Worm (Caenorhabditis elegans): ENCODE measurements around the gene exo-1.

The exo-1 gene

DNA sequence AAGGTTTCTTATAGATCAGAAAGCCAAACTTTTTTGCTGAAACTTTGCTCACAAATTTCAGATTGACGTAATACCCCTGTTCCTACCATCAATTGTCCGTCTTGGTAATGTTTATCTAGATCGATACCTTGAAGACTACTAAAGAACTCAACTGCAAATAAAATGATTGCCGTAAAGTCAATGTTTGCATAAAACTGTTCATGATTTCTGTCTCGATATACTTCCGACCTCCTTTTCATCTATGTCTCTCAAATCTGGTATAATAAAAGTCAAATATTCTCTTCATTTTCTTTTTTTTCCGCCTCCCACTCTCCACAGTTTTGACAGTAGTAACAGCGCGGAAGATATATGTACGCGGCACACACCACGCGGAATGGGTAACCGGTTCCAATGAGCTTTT lies 17.8 kb upstream of the exo-1 start, which contains the start of gene nas-1:
TSS of gene nas-1 (plus strand) at position 301 of the 400 bp plus-strand sequence.
- TF ChIP-seq lsy-2 (tag; optimal IDR thresholded peaks at IDR 0.05) = no peak
- no peak for TF ChIP-seq ztf-11 (tag; optimal IDR thresholded peaks at IDR 0.05)
- TF ChIP-seq ztf-4 (tag; optimal IDR thresholded peaks at IDR 0.05) = no peak
- no peak for TF ChIP-seq sma-9 (GFP tag; optimal IDR thresholded peaks at IDR 0.05)
- no peak for TF ChIP-seq sma-9 (tag; optimal IDR thresholded peaks at IDR 0.05)
- no peak for TF ChIP-seq nhr-10 (tag; optimal IDR thresholded peaks at IDR 0.05)
- no peak for TF ChIP-seq lin-39 (tag; optimal IDR thresholded peaks at IDR 0.05)
- TF ChIP-seq nhr-129 (tag; optimal IDR thresholded peaks at IDR 0.05) = no peak
- TF ChIP-seq elt-3 (tag; optimal IDR thresholded peaks at IDR 0.05) = no peak
- no peak for TF ChIP-seq R02D3.7 (tag; optimal IDR thresholded peaks at IDR 0.05)
- TF ChIP-seq crh-2 (tag; optimal IDR thresholded peaks at IDR 0.05) = no peak
- no peak for TF ChIP-seq zag-1 (tag; optimal IDR thresholded peaks at IDR 0.05)
- no peak for TF ChIP-seq skn-1 (tag; optimal IDR thresholded peaks at IDR 0.05)
- no peak for TF ChIP-seq dmd-4 (tag; optimal IDR thresholded peaks at IDR 0.05)
- TF ChIP-seq nhr-6 (tag; optimal IDR thresholded peaks at IDR 0.05) = no peak
- no peak for TF ChIP-seq lin-13 (GFP tag; optimal IDR thresholded peaks at IDR 0.05)
- no peak for TF ChIP-seq blmp-1 (tag; optimal IDR thresholded peaks at IDR 0.05; ENCODE audit: insufficient read depth)
- TF ChIP-seq unc-62 (GFP tag; optimal IDR thresholded peaks at IDR 0.05) = no peak

DNA sequence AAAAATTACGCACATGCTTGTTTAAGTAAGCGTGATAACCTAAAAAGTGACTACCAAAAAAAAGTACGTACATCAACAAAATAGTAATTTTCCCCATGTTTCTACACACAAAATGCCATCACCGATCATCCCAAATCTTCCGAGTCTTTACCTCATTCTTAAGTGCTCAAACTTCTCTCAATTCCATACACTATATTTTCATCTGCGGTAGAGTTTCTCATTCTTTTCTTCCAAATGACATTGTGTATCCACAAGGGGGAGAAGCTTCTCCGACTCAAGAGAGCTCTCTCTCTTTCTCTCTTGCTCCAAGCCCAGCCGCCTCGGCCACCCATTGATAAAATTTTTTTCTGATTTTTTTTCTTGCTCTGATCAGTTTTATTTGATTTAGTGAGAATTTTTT lies 13.8 kb upstream of the exo-1 start, which contains the start of gene myo-6:
TSS of gene myo-6 (plus strand) at position 301 of the 400 bp plus-strand sequence.
- TF ChIP-seq sma-9 (GFP tag; optimal IDR thresholded peaks at IDR 0.05) (no peak), sma-9 (tag; optimal IDR thresholded peaks at IDR 0.05) (no peak), mbf-1 (tag; optimal IDR thresholded peaks at IDR 0.05) (no peak), zag-1 (tag; optimal IDR thresholded peaks at IDR 0.05) (no peak), nhr-129 (tag; optimal IDR thresholded peaks at IDR 0.05) (no peak), dmd-4 (tag; optimal IDR thresholded peaks at IDR 0.05) (no peak), C34F6.9 (tag; optimal IDR thresholded peaks at IDR 0.05) (no peak), nhr-23 (tag; optimal IDR thresholded peaks at IDR 0.05) (no peak), blmp-1 (tag; optimal IDR thresholded peaks at IDR 0.05; ENCODE audit: insufficient read depth) (no peak), lsy-2 (tag; optimal IDR thresholded peaks at IDR 0.05) (no peak), snpc-4 (tag; optimal IDR thresholded peaks at IDR 0.05) (no peak), unc-39 (tag; optimal IDR thresholded peaks at IDR 0.05) (no peak), skn-1 (tag; optimal IDR thresholded peaks at IDR 0.05) (no peak), nhr-237 (tag; optimal IDR thresholded peaks at IDR 0.05) (no peak), elt-3 (tag; optimal IDR thresholded peaks at IDR 0.05) (no peak), aly-2 (tag; optimal IDR thresholded peaks at IDR 0.05) (no peak), ceh-16 (tag; optimal IDR thresholded peaks at IDR 0.05) (no peak), nhr-12 (tag; optimal IDR thresholded peaks at IDR 0.05) (no peak), unc-62 (GFP tag; optimal IDR thresholded peaks at IDR 0.05) (no peak)

DNA sequence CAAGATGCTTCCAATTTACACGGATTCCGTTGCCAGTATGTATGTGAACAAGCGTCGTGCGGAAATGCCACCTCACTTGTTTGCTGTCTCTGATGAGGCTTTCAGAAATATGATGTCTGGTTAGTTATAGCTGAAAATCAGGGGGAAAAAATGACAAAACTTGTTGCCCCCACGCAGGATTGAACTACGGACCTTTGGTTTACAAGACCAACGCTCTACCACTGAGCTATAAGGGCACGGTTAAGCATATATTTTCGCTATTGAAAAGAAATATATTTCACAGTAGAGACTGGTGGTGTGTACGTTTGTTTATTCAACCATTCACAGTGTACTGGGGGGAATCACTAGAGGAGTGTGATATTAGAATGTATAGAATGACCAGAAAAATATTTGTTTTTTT lies 12.1 kb upstream of the exo-1 start:
- TF ChIP-seq sma-3 (GFP tag; optimal IDR thresholded peaks at IDR 0.05) = no peak
- peak; percentile 24 for TF ChIP-seq fos-1 (tag; optimal IDR thresholded peaks at IDR 0.05)

DNA sequence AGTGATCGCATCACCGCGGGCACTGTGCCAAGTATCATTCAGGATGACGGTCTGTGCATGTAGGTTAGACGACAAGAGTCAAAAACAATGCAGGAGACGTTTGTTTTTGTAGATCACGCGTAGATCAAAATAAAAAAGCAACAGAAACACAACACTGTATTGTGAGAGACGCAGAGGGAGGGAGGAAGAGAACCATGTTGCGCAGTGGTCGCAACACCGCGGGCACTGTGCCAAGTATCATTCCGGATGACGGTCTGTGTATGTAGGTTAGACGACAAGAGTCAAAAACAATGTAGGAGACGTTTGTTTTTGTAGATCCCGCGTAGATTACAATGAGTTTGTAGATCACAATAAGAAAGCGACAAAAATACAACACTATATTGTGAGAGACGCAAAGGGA lies 4.3 kb upstream of the exo-1 start:
- TF ChIP-seq ztf-4 (tag; optimal IDR thresholded peaks at IDR 0.05) (no peak), skn-1 (tag; optimal IDR thresholded peaks at IDR 0.05) (no peak), ceh-16 (tag; optimal IDR thresholded peaks at IDR 0.05) (no peak), nhr-6 (tag; optimal IDR thresholded peaks at IDR 0.05) (no peak), nhr-23 (tag; optimal IDR thresholded peaks at IDR 0.05) (no peak), C34F6.9 (tag; optimal IDR thresholded peaks at IDR 0.05) (no peak), unc-39 (tag; optimal IDR thresholded peaks at IDR 0.05) (no peak), unc-55 (GFP tag; optimal IDR thresholded peaks at IDR 0.05) (no peak), lin-13 (GFP tag; optimal IDR thresholded peaks at IDR 0.05) (no peak), lin-39 (tag; optimal IDR thresholded peaks at IDR 0.05) (no peak)

DNA sequence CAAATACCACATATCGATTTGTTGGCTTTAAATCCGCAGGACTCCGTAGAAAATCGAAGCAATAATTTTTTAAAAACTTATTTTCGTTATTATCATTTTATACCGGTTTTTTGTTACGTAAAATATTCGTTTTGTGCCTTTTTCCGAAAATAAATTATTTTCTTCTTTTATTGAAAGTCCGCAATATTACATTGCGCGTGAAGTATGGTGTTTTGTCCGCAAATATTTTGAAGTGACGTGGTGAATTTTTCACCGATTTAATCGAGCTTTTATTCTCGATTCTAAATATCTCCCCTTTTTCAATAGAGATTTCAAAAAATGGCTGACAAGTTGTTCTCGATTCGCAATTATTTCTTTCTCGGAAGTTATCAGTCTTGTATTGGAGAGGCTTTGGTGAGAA lies 2.7 kb downstream of the exo-1 start, which contains the start of gene cope-1:
TSS of gene cope-1 (plus strand) at position 229 of the 400 bp plus-strand sequence.
- peak; percentile 75 for TF ChIP-seq crh-2 (tag; optimal IDR thresholded peaks at IDR 0.05)
- TF ChIP-seq lsy-2 (tag; optimal IDR thresholded peaks at IDR 0.05) = peak in 1 of 2 experiments; percentile 62
- TF ChIP-seq gmeb-1 (tag; optimal IDR thresholded peaks at IDR 0.05) = peak; percentile 56
- peak; percentile 25 for TF ChIP-seq unc-55 (GFP tag; optimal IDR thresholded peaks at IDR 0.05)
- no peak for TF ChIP-seq ama-1 (optimal IDR thresholded peaks at IDR 0.05)
- TF ChIP-seq ztf-4 (tag; optimal IDR thresholded peaks at IDR 0.05) = no peak
- peak; percentile 51 for TF ChIP-seq C34F6.9 (tag; optimal IDR thresholded peaks at IDR 0.05)

DNA sequence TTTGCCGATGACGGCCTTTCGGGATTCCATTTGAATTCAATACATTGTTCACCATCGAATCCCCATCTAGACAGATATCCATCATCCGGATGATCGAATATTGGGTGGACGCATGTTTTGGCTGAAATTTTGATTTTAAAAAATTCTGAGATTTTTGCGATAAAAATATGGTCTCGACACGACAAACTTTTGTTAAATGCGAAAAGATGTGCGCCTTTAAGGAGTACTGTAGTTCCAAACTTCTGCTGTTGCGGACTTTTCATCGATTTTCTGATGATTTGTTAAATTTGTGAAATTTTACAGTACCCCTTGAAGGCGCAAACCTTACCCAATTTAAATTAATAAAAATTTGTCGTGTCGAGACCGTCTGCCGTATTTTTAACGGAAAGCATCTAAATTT lies 4.5 kb downstream of the exo-1 start:
- TF ChIP-seq unc-39 (tag; optimal IDR thresholded peaks at IDR 0.05) (no peak), nhr-11 (tag; optimal IDR thresholded peaks at IDR 0.05) (no peak), unc-55 (GFP tag; optimal IDR thresholded peaks at IDR 0.05) (no peak), C34F6.9 (tag; optimal IDR thresholded peaks at IDR 0.05) (no peak), unc-62 (GFP tag; optimal IDR thresholded peaks at IDR 0.05) (no peak), gmeb-1 (tag; optimal IDR thresholded peaks at IDR 0.05) (no peak), ceh-82 (tag; optimal IDR thresholded peaks at IDR 0.05) (no peak), skn-1 (tag; optimal IDR thresholded peaks at IDR 0.05) (no peak), nhr-6 (tag; optimal IDR thresholded peaks at IDR 0.05) (no peak), ztf-4 (tag; optimal IDR thresholded peaks at IDR 0.05) (no peak), dmd-4 (tag; optimal IDR thresholded peaks at IDR 0.05) (no peak), ztf-11 (tag; optimal IDR thresholded peaks at IDR 0.05) (no peak), aly-2 (tag; optimal IDR thresholded peaks at IDR 0.05) (no peak), crh-2 (tag; optimal IDR thresholded peaks at IDR 0.05) (no peak), alr-1 (tag; optimal IDR thresholded peaks at IDR 0.05) (no peak), Y55F3AM.14 (GFP tag; optimal IDR thresholded peaks at IDR 0.05) (no peak)
